Fruit fly (Drosophila melanogaster) whole organism: ENCODE data around the gene CG42656.

Experiments used
- CG8478 ChIP-seq: fragments of >200 bp; optimal IDR thresholded peaks from 2 replicates; lab custom pipeline; 2018; ENCODE audit warnings: inconsistent platforms
- Dll ChIP-seq: fragments of >200 bp; optimal IDR thresholded peaks from 2 replicates; lab custom pipeline; 2017
- EcR ChIP-seq, 2 experiments: fragments of >200 bp; optimal IDR thresholded peaks; 2 replicates each; lab custom pipeline; 2017; ENCODE audit warnings: missing biosample characterization in 2 of 2, missing genetic modification characterization in 2 of 2, missing genetic modification reagents in 2 of 2
- psq ChIP-seq: fragments of >200 bp; optimal IDR thresholded peaks from 2 replicates; lab custom pipeline; 2017
- usp ChIP-seq: fragments of >200 bp; optimal IDR thresholded peaks from 2 replicates; lab custom pipeline; 2017; ENCODE audit warnings: missing biosample characterization, missing genetic modification characterization, mixed read lengths

- no peak for TF ChIP-seq psq (lab: Kevin White, UChicago)
- TF ChIP-seq EcR (GFP tag; optimal IDR thresholded peaks at IDR 0.05; lab: Kevin White, UChicago) = no peak
- no peak for TF ChIP-seq CG8478
- TF ChIP-seq Dll (lab: Kevin White, UChicago) = no peak
- TF ChIP-seq usp (GFP tag; lab: Kevin White, UChicago) = no peak
These were observed 4.4 kb upstream of the CG42656 start for dm6 chr3R:7497488-7497887.
